Worm (Caenorhabditis elegans) whole organism, late embryonic: ENCODE results near the gene T23B12.5.

Experiments used
- F13H6.1 ChIP-seq: sonication (generic microtip); optimal IDR thresholded peaks from 2 replicates; lab custom pipeline; 2016; ENCODE audit warnings: missing genetic modification characterization, missing compliant biosample characterization
- ama-1 ChIP-seq: fragments of 150-350 bp; optimal IDR thresholded peaks from 2 replicates; lab custom pipeline; 2014
- ceh-22 ChIP-seq: sonication (generic microtip); optimal IDR thresholded peaks from 2 replicates; lab custom pipeline; 2017; ENCODE audit warnings: missing biosample characterization, missing genetic modification characterization
- fax-1 ChIP-seq: sonication (generic microtip); optimal IDR thresholded peaks from 2 replicates; lab custom pipeline; 2016; ENCODE audit warnings: missing genotype, missing genetic modification characterization, missing compliant biosample characterization
- nhr-11 ChIP-seq: fragments of 150-350 bp; optimal IDR thresholded peaks from 2 replicates; lab custom pipeline; 2014; ENCODE audit warnings: missing biosample characterization, missing genetic modification characterization
- pat-9 ChIP-seq: fragments of 200-800 bp; sonication (Bioruptor generic); optimal IDR thresholded peaks from 2 replicates; lab custom pipeline; 2018; ENCODE audit warnings: mild to moderate bottlenecking, missing genetic modification characterization, moderate library complexity, missing compliant biosample characterization
- pha-4 ChIP-seq: fragments of 150-350 bp; optimal IDR thresholded peaks from 2 replicates; lab custom pipeline; 2018; ENCODE audit warnings: missing biosample characterization, missing genetic modification reagents, missing genetic modification characterization
- rnt-1 ChIP-seq: sonication (generic microtip); optimal IDR thresholded peaks from 2 replicates; lab custom pipeline; 2016; ENCODE audit warnings: missing genetic modification characterization, missing compliant biosample characterization
- sdc-2 ChIP-seq: sonication (generic microtip); optimal IDR thresholded peaks from 2 replicates; lab custom pipeline; 2016; ENCODE audit warnings: missing genotype, missing genetic modification characterization, missing compliant biosample characterization
- sox-2 ChIP-seq: fragments of 200-800 bp; sonication (Bioruptor generic); IDR thresholded peaks from 2 replicates; pipeline ENCODE4 v1.3.6; 2022; ENCODE audit warnings: missing genetic modification reagents, missing genetic modification characterization, missing compliant biosample characterization
- syd-9 ChIP-seq: sonication (generic microtip); optimal IDR thresholded peaks from 2 replicates; lab custom pipeline; 2016; ENCODE audit warnings: mild to moderate bottlenecking, missing genetic modification characterization, moderate library complexity, missing compliant biosample characterization

- TF ChIP-seq pha-4 (tag; lab: Kevin White, UChicago) = no peak
- TF ChIP-seq F13H6.1 (tag; lab: Kevin White, UChicago) = no peak
- TF ChIP-seq fax-1 (tag; lab: Kevin White, UChicago) = no peak
- TF ChIP-seq sdc-2 = no peak
- TF ChIP-seq syd-9 (tag; lab: Kevin White, UChicago) = no peak
- no peak for TF ChIP-seq rnt-1
- TF ChIP-seq nhr-11 = no peak
- TF ChIP-seq sox-2 (GFP tag; lab: Robert Waterston, UW) = no peak
- no peak for TF ChIP-seq pat-9
- TF ChIP-seq ama-1 (lab: Kevin White, UChicago) = no peak
- TF ChIP-seq ceh-22 (tag; lab: Kevin White, UChicago) = no peak
Measured at ce11 chrV:8409594-8409993, 38.2 kb downstream of the T23B12.5 start.
